Fruit fly (Drosophila melanogaster) whole organism: ENCODE data around the gene Ugt37C2.

Experiments
- CG8478 ChIP-seq: fragments of >200 bp; optimal IDR thresholded peaks from 2 replicates; lab custom pipeline; 2018; ENCODE audit warnings: inconsistent platforms
- Dll ChIP-seq: fragments of >200 bp; optimal IDR thresholded peaks from 2 replicates; lab custom pipeline; 2017
- EcR ChIP-seq, 2 experiments: fragments of >200 bp; optimal IDR thresholded peaks; 2 replicates each; lab custom pipeline; 2017; ENCODE audit warnings: missing biosample characterization in 2 of 2, missing genetic modification characterization in 2 of 2, missing genetic modification reagents in 2 of 2
- pan ChIP-seq: fragments of >200 bp; optimal IDR thresholded peaks from 2 replicates; lab custom pipeline; 2017
- psq ChIP-seq: fragments of >200 bp; optimal IDR thresholded peaks from 2 replicates; lab custom pipeline; 2017
- usp ChIP-seq: fragments of >200 bp; optimal IDR thresholded peaks from 2 replicates; lab custom pipeline; 2017; ENCODE audit warnings: missing biosample characterization, missing genetic modification characterization, mixed read lengths

dm6 chr2L:16754074-16754473 lies 39.9 kb upstream of the Ugt37C2 start, which contains the start of gene yellow-b:
- TF ChIP-seq CG8478 (lab: Kevin White, UChicago), result no peak
- no peak for TF ChIP-seq usp (GFP tag; lab: Kevin White, UChicago)
- no peak for TF ChIP-seq psq (lab: Kevin White, UChicago)
- TF ChIP-seq EcR (GFP tag; optimal IDR thresholded peaks at IDR 0.05; lab: Kevin White, UChicago), result no peak
- TF ChIP-seq pan (lab: Kevin White, UChicago), result no peak
- no peak for TF ChIP-seq Dll (lab: Kevin White, UChicago)
